Worm (Caenorhabditis elegans): ENCODE measurements around the gene flp-3.

The flp-3 gene

DNA sequence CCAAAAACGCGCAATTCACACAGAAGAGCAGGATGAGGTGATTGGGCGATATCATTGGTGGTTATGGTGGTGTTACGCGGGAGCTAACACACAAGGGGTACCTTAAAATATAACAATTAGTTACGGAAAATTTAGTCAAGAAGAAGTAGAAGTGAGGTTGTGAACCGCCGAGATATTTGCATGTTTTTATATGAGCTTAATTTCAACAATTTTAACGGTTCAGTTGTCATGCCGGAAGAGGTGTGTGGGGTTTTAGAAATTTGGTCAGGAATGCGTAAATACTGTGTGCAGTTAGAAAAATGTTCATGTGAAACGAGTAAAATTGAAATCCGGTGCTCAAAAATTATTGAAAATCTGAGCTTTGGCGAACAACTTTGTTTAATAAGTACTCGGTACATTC is at the start of gene flp-3:
Gene flp-3, minus strand, starts transcription at position 101 of the 400 bp plus-strand sequence.
- TF ChIP-seq flh-1 (GFP tag; optimal IDR thresholded peaks at IDR 0.05) (no peak), unc-62 (GFP tag; optimal IDR thresholded peaks at IDR 0.05) (no peak), nhr-76 (tag; optimal IDR thresholded peaks at IDR 0.05) (no peak), ceh-39 (tag; optimal IDR thresholded peaks at IDR 0.05) (no peak), pha-4 (tag; optimal IDR thresholded peaks at IDR 0.05) (no peak), nhr-12 (tag; optimal IDR thresholded peaks at IDR 0.05) (no peak), sptf-1 (tag; optimal IDR thresholded peaks at IDR 0.05) (no peak), ceh-43 (GFP tag; optimal IDR thresholded peaks at IDR 0.05) (no peak), tbx-8 (GFP tag; optimal IDR thresholded peaks at IDR 0.05) (no peak)

DNA sequence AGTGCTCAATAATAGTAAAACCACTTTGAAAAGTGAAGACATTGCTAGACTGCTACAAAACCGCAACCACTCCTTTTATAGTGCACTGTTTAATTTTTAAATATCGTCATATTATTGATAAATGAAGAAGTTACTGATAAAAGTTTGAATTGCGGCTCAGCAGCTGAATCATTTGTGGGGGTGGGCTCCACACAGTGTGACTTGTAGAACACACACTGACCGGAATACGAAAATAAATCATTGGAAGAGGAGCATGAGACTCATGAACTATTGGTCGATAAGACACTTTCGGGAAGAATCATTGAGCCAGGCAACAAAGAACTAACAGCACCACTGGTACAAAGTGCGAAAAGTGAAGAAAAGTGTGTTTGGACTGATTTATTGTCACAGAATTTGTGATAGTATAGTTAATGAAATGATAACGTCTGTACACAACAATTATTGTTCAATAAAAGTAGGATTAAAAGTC is 49.2 kb upstream of the flp-3 start, which contains the start of gene oac-14:
Gene oac-14, minus strand, starts transcription at position 51 of the 469 bp plus-strand sequence.
- TF ChIP-seq pha-4 (tag; optimal IDR thresholded peaks at IDR 0.05) (no peak), sem-2 (GFP tag; optimal IDR thresholded peaks at IDR 0.05) (no peak), nhr-76 (tag; optimal IDR thresholded peaks at IDR 0.05) (no peak), ceh-39 (tag; optimal IDR thresholded peaks at IDR 0.05) (no peak), bed-3 (GFP tag; optimal IDR thresholded peaks at IDR 0.05) (no peak), mls-2 (tag; optimal IDR thresholded peaks at IDR 0.05) (no peak), drap-1 (GFP tag; optimal IDR thresholded peaks at IDR 0.05) (no peak), snpc-4 (tag; optimal IDR thresholded peaks at IDR 0.05) (no peak), elt-3 (tag; optimal IDR thresholded peaks at IDR 0.05) (no peak), elt-1 (tag; optimal IDR thresholded peaks at IDR 0.05; ENCODE audit: borderline replicate concordance, insufficient read depth) (no peak), nhr-2 (tag; optimal IDR thresholded peaks at IDR 0.05) (no peak), unc-120 (tag; optimal IDR thresholded peaks at IDR 0.05; ENCODE audit: poor library complexity, severe bottlenecking) (no peak), nhr-28 (tag; optimal IDR thresholded peaks at IDR 0.05) (no peak), nhr-12 (tag; optimal IDR thresholded peaks at IDR 0.05) (no peak), lin-32 (GFP tag; optimal IDR thresholded peaks at IDR 0.05) (no peak)

DNA sequence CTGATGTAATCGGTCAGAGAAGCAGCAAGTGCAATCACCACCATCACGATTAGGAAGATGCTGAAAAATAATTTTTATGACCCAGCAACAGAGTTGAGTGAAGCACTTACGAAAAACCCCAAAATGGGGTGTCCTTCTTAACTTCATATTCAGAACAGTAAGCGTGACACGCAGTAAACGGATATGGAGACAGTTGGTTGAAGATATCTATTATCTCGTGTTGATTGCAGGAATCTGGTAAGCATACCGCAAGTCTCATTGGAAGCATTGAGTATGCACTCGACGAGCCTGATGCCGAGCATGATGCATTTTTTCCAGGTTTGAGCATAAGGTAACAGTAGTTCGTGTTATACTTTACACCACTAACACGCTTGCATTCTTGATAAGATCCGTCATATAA is 48.5 kb upstream of the flp-3 start:
- TF ChIP-seq lsy-2 (tag; optimal IDR thresholded peaks at IDR 0.05) (no peak), sptf-1 (tag; optimal IDR thresholded peaks at IDR 0.05) (no peak), blmp-1 (tag; optimal IDR thresholded peaks at IDR 0.05) (no peak), lin-13 (tag; optimal IDR thresholded peaks at IDR 0.05) (no peak), nhr-237 (tag; optimal IDR thresholded peaks at IDR 0.05) (no peak)

DNA sequence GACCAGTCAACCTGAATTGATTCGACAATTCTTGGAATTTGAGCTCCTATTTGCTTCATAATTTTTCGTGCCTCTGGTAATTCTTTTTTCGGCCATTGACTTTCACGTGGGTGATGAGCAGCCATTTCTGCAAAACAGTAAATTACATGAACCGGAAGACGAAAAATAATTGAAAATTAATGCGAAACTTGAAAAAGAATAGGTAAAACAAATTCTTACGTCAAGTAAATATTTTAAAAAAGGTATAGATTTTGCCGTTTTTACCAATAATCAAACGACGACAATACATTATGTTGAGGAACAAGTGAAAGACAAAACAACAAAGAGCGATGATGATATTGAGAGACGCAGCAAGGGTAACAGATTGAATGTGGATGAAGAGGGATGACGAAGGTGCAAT is 45.7 kb upstream of the flp-3 start, which contains the start of gene moc-1:
Gene moc-1, minus strand, starts transcription at position 127 of the 400 bp plus-strand sequence.
- TF ChIP-seq zip-8 (tag; optimal IDR thresholded peaks at IDR 0.05) (no peak), nhr-76 (tag; optimal IDR thresholded peaks at IDR 0.05) (no peak), ham-2 (GFP tag; optimal IDR thresholded peaks at IDR 0.05) (no peak), tbx-8 (GFP tag; optimal IDR thresholded peaks at IDR 0.05) (no peak), cnd-1 (tag; optimal IDR thresholded peaks at IDR 0.05) (no peak), unc-62 (GFP tag; optimal IDR thresholded peaks at IDR 0.05) (no peak), lin-13 (tag; optimal IDR thresholded peaks at IDR 0.05) (no peak), ceh-43 (GFP tag; optimal IDR thresholded peaks at IDR 0.05) (no peak), nhr-12 (tag; optimal IDR thresholded peaks at IDR 0.05) (no peak), bed-3 (GFP tag; optimal IDR thresholded peaks at IDR 0.05) (no peak)

DNA sequence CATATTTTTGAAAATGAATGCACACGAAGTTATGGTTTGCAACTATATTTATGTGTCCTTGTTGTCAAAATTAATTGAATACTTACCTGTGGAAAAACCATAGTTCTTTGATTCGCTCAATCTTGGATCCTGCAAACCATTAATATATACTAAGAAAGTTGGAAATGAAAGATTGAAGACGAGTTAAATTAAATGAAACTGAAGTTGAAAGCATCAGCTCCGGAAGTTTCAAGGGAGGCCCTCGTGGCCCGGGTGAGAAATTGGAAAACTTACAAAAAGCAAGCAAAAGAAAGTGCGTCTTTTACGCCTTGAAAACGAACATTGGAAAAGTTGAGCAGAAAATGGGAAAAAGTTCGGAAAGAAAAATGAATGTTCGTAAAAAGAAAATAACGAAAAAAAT is 40.3 kb upstream of the flp-3 start, which contains the start of gene unc-58:
Gene unc-58, minus strand, starts transcription at position 101 of the 400 bp plus-strand sequence.
- TF ChIP-seq tbx-8 (GFP tag; optimal IDR thresholded peaks at IDR 0.05) (no peak), sem-2 (GFP tag; optimal IDR thresholded peaks at IDR 0.05) (no peak), lsy-2 (tag; optimal IDR thresholded peaks at IDR 0.05) (no peak), ceh-39 (tag; optimal IDR thresholded peaks at IDR 0.05) (no peak), unc-39 (tag; optimal IDR thresholded peaks at IDR 0.05) (no peak)

DNA sequence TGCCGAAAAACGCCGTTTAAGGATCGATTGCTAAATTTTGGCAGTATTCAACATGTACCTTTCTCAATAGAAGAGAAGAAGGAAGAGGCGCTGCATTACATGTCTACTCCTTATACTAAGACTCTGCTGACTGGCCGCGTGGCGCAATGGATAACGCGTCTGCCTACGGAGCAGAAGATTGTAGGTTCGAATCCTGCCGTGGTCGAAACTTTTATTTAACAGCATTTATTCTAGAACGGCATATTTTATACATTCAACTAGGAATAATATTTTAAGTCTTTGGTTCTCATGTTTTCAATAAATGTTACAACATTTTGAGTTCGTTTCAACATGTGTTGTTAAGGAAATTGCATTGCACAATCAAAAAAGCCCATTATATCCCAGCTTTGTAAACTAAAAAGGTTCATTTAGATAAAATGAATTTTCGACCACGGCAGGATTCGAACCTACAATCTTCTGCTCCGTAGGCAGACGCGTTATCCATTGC is 39.8 kb upstream of the flp-3 start:
- TF ChIP-seq elt-1 (tag; optimal IDR thresholded peaks at IDR 0.05; ENCODE audit: borderline replicate concordance, insufficient read depth), result peak; percentile 22
- TF ChIP-seq drap-1 (GFP tag; optimal IDR thresholded peaks at IDR 0.05), result peak; percentile 86
- peak; percentile 65 for TF ChIP-seq bed-3 (GFP tag; optimal IDR thresholded peaks at IDR 0.05)
- TF ChIP-seq ham-2 (GFP tag; optimal IDR thresholded peaks at IDR 0.05), result peak; percentile 59
- TF ChIP-seq M03D4.4 (tag; optimal IDR thresholded peaks at IDR 0.05), result peak; percentile 84
- TF ChIP-seq ces-1 (GFP tag; optimal IDR thresholded peaks at IDR 0.05), result peak; percentile 23
- TF ChIP-seq ceh-43 (GFP tag; optimal IDR thresholded peaks at IDR 0.05), result peak; percentile 29
- peak; percentile 38 for TF ChIP-seq unc-62 (GFP tag; optimal IDR thresholded peaks at IDR 0.05)
- peak; percentile 64 for TF ChIP-seq unc-120 (tag; optimal IDR thresholded peaks at IDR 0.05; ENCODE audit: poor library complexity, severe bottlenecking)
- peak; percentile 60 for TF ChIP-seq lin-32 (GFP tag; optimal IDR thresholded peaks at IDR 0.05)
- TF ChIP-seq sptf-1 (tag; optimal IDR thresholded peaks at IDR 0.05), result peak; percentile 82
- TF ChIP-seq tbx-8 (GFP tag; optimal IDR thresholded peaks at IDR 0.05), result peak; percentile 49
- peak; percentile 70 for TF ChIP-seq sem-2 (GFP tag; optimal IDR thresholded peaks at IDR 0.05)
- peak; percentile 88 for TF ChIP-seq ceh-83 (GFP tag; optimal IDR thresholded peaks at IDR 0.05)
- TF ChIP-seq mls-2 (tag; optimal IDR thresholded peaks at IDR 0.05), result peak; percentile 81
- peak; percentile 53 for TF ChIP-seq pha-4 (tag; optimal IDR thresholded peaks at IDR 0.05)
- peak; percentile 21 for TF ChIP-seq flh-1 (GFP tag; optimal IDR thresholded peaks at IDR 0.05)
- TF ChIP-seq cnd-1 (tag; optimal IDR thresholded peaks at IDR 0.05), result peak; percentile 81
- peak; percentile 28 for TF ChIP-seq mep-1 (tag; optimal IDR thresholded peaks at IDR 0.05)

Measured in whole organism, mixed stage, embryonic.